Worm (Caenorhabditis elegans): ENCODE results near the gene pod-1.

ce11 chrIII:13528513-13529249 lies 4.8 kb upstream of the pod-1 start:
- TF ChIP-seq lin-39 (tag; optimal IDR thresholded peaks at IDR 0.05) = no peak
- no peak for TF ChIP-seq ama-1 (optimal IDR thresholded peaks at IDR 0.05)
- no peak for TF ChIP-seq ztf-11 (tag; optimal IDR thresholded peaks at IDR 0.05)
- no peak for TF ChIP-seq R02D3.7 (tag; optimal IDR thresholded peaks at IDR 0.05)
- no peak for TF ChIP-seq nhr-25 (tag; optimal IDR thresholded peaks at IDR 0.05)
- no peak for TF ChIP-seq daf-12 (tag; optimal IDR thresholded peaks at IDR 0.05)
- peak; percentile 19 for TF ChIP-seq pqm-1 (tag; optimal IDR thresholded peaks at IDR 0.05)
- TF ChIP-seq nhr-76 (tag; optimal IDR thresholded peaks at IDR 0.05) = no peak
- TF ChIP-seq nhr-23 (tag; optimal IDR thresholded peaks at IDR 0.05) = no peak
- TF ChIP-seq tbx-2 (tag; optimal IDR thresholded peaks at IDR 0.05) = no peak
- no peak for TF ChIP-seq snpc-4 (tag; optimal IDR thresholded peaks at IDR 0.05)
- TF ChIP-seq ceh-82 (tag; optimal IDR thresholded peaks at IDR 0.05) = no peak
- no peak for TF ChIP-seq mdl-1 (tag; optimal IDR thresholded peaks at IDR 0.05)
